Worm (Caenorhabditis elegans): ENCODE data around the gene pup-2.

The pup-2 gene

ce11 chrIII:5181641-5182040, 4.1 kb upstream of the pup-2 start:
- no peak for TF ChIP-seq egl-27 (tag; optimal IDR thresholded peaks at IDR 0.05)
- no peak for TF ChIP-seq sem-4 (tag; optimal IDR thresholded peaks at IDR 0.05)
- TF ChIP-seq mab-5 (tag; optimal IDR thresholded peaks at IDR 0.05), result no peak
- no peak for TF ChIP-seq unc-55 (GFP tag; optimal IDR thresholded peaks at IDR 0.05)
- no peak for TF ChIP-seq skn-1 (tag; optimal IDR thresholded peaks at IDR 0.05)
- TF ChIP-seq crh-2 (tag; optimal IDR thresholded peaks at IDR 0.05), result no peak
- TF ChIP-seq unc-39 (tag; optimal IDR thresholded peaks at IDR 0.05), result no peak
- no peak for TF ChIP-seq ama-1 (optimal IDR thresholded peaks at IDR 0.05)
- TF ChIP-seq nhr-25 (tag; optimal IDR thresholded peaks at IDR 0.05), result no peak
- TF ChIP-seq fos-1 (tag; optimal IDR thresholded peaks at IDR 0.05), result no peak
- no peak for TF ChIP-seq elt-3 (tag; optimal IDR thresholded peaks at IDR 0.05)
- no peak for TF ChIP-seq lsy-2 (tag; optimal IDR thresholded peaks at IDR 0.05)
- no peak for TF ChIP-seq R02D3.7 (tag; optimal IDR thresholded peaks at IDR 0.05)
- TF ChIP-seq sma-3 (GFP tag; optimal IDR thresholded peaks at IDR 0.05), result no peak

- TF ChIP-seq nhr-129 (tag; optimal IDR thresholded peaks at IDR 0.05) (peak; percentile 36), nhr-77 (tag; optimal IDR thresholded peaks at IDR 0.05) (no peak), unc-55 (GFP tag; optimal IDR thresholded peaks at IDR 0.05) (peak; percentile 3)
Measured at ce11 chrIII:5183372-5183771, 2.3 kb upstream of the pup-2 start.

- TF ChIP-seq nhr-129 (tag; optimal IDR thresholded peaks at IDR 0.05), result no peak
- no peak for TF ChIP-seq C34F6.9 (tag; optimal IDR thresholded peaks at IDR 0.05)
- no peak for TF ChIP-seq F13H6.1 (tag; optimal IDR thresholded peaks at IDR 0.05)
- TF ChIP-seq ztf-1 (GFP tag; conservative IDR thresholded peaks at IDR 0.05), result no peak
- TF ChIP-seq nhr-77 (tag; optimal IDR thresholded peaks at IDR 0.05), result no peak
- no peak for TF ChIP-seq lin-13 (GFP tag; optimal IDR thresholded peaks at IDR 0.05)
- no peak for TF ChIP-seq zag-1 (tag; optimal IDR thresholded peaks at IDR 0.05)
- no peak for TF ChIP-seq skn-1 (tag; optimal IDR thresholded peaks at IDR 0.05)
- no peak for TF ChIP-seq nhr-11 (tag; optimal IDR thresholded peaks at IDR 0.05)
- no peak for TF ChIP-seq nhr-237 (tag; optimal IDR thresholded peaks at IDR 0.05)
- TF ChIP-seq mdl-1 (tag; optimal IDR thresholded peaks at IDR 0.05), result no peak
- TF ChIP-seq Y55F3AM.14 (GFP tag; optimal IDR thresholded peaks at IDR 0.05), result no peak
- no peak for TF ChIP-seq snpc-4 (tag; optimal IDR thresholded peaks at IDR 0.05)
- no peak for TF ChIP-seq ama-1 (optimal IDR thresholded peaks at IDR 0.05)
- no peak for TF ChIP-seq sma-9 (GFP tag; optimal IDR thresholded peaks at IDR 0.05)
- no peak for TF ChIP-seq sma-9 (tag; optimal IDR thresholded peaks at IDR 0.05)
- TF ChIP-seq lsy-2 (tag; optimal IDR thresholded peaks at IDR 0.05), result no peak
- no peak for TF ChIP-seq unc-55 (GFP tag; optimal IDR thresholded peaks at IDR 0.05)
- TF ChIP-seq ZK546.5 (tag; optimal IDR thresholded peaks at IDR 0.05), result no peak
Measured at ce11 chrIII:5188426-5188825, 2.7 kb downstream of the pup-2 start, which contains the start of gene K10D2.8. Gene K10D2.8 (plus strand): TSS chrIII:5188726.

- no peak for TF ChIP-seq lin-11 (tag; optimal IDR thresholded peaks at IDR 0.05)
- no peak for TF ChIP-seq Y55F3AM.14 (GFP tag; optimal IDR thresholded peaks at IDR 0.05)
- no peak for TF ChIP-seq ceh-82 (tag; optimal IDR thresholded peaks at IDR 0.05)
- TF ChIP-seq dmd-4 (tag; optimal IDR thresholded peaks at IDR 0.05), result no peak
- peak; percentile 24 for TF ChIP-seq nhr-25 (tag; optimal IDR thresholded peaks at IDR 0.05)
- peak; percentile 88 for TF ChIP-seq gmeb-1 (tag; optimal IDR thresholded peaks at IDR 0.05)
- TF ChIP-seq sma-9 (GFP tag; optimal IDR thresholded peaks at IDR 0.05), result peak; percentile 50
- TF ChIP-seq sma-9 (tag; optimal IDR thresholded peaks at IDR 0.05), result no peak
- peak; percentile 3 to 43 for TF ChIP-seq lsy-2 (tag; optimal IDR thresholded peaks at IDR 0.05)
- TF ChIP-seq mab-5 (tag; optimal IDR thresholded peaks at IDR 0.05), result no peak
- TF ChIP-seq aly-2 (tag; optimal IDR thresholded peaks at IDR 0.05), result no peak
- no peak for TF ChIP-seq peb-1 (tag; optimal IDR thresholded peaks at IDR 0.05)
- peak; percentile 13 for TF ChIP-seq F13H6.1 (tag; optimal IDR thresholded peaks at IDR 0.05)
- TF ChIP-seq R02D3.7 (tag; optimal IDR thresholded peaks at IDR 0.05), result no peak
- peak; percentile 45 for TF ChIP-seq sma-3 (GFP tag; optimal IDR thresholded peaks at IDR 0.05)
- TF ChIP-seq nhr-10 (tag; optimal IDR thresholded peaks at IDR 0.05), result no peak
- no peak for TF ChIP-seq nhr-6 (tag; optimal IDR thresholded peaks at IDR 0.05)
- TF ChIP-seq snpc-4 (tag; optimal IDR thresholded peaks at IDR 0.05), result no peak
- no peak for TF ChIP-seq ztf-1 (GFP tag; conservative IDR thresholded peaks at IDR 0.05)
- TF ChIP-seq C34F6.9 (tag; optimal IDR thresholded peaks at IDR 0.05), result no peak
- TF ChIP-seq zag-1 (tag; optimal IDR thresholded peaks at IDR 0.05), result no peak
- TF ChIP-seq unc-62 (GFP tag; optimal IDR thresholded peaks at IDR 0.05), result no peak
- TF ChIP-seq unc-55 (GFP tag; optimal IDR thresholded peaks at IDR 0.05), result peak; percentile 2
Measured at ce11 chrIII:5190179-5190578, 4.5 kb downstream of the pup-2 start.

Measured in whole organism, L2 larva.